Worm (Caenorhabditis elegans): ENCODE measurements around the gene tbc-13.

DNA sequence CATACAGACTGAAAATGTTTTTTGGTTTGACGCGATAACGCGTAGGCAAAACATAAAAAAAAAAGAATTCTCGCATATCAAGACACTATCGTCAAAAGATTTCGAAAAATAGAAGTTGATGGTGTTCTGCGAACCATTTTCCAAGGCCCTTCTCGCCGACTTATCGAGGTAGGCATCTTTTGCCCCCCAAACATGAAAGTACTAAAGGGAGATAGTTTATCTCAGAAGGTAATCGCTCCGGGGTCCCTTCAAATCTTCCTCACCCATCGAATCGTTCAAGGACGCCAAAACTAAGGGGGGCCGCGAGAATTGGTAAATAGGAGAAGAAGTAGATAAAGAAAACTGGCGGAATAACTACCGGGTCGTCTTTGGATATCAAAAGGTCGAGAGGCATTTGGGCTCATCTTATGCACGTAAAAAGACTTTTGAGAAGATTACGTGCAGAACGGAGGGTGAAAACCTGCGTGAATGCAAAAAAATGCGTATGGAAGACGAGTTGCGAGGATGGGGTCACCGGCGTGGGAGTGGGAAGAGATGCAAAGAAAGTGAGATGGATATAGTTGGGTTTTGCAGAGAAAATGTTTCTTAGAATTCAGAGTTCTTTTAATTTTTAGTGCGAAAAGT lies 26.6 kb downstream of the tbc-13 start:
- TF ChIP-seq zag-1 (tag; optimal IDR thresholded peaks at IDR 0.05) = no peak
- no peak for TF ChIP-seq skn-1 (tag; optimal IDR thresholded peaks at IDR 0.05)
- no peak for TF ChIP-seq ztf-11 (tag; optimal IDR thresholded peaks at IDR 0.05)
- TF ChIP-seq pha-4 (tag; optimal IDR thresholded peaks at IDR 0.05) = no peak
- no peak for TF ChIP-seq fkh-10 (GFP tag; optimal IDR thresholded peaks at IDR 0.05)
